Fruit fly (Drosophila melanogaster): Measurements from ENCODE around the gene S.

The S gene

dm6 chr2L:1072184-1072583, 5.4 kb downstream of the S start (continued):
- TF ChIP-seq gsb (GFP tag; IDR thresholded peaks at IDR 0.05) (peak; percentile 81), pros (GFP tag; optimal IDR thresholded peaks at IDR 0.05) (peak; percentile 5), CG4360 (GFP tag; IDR thresholded peaks at IDR 0.05) (peak; percentile 80), CG13296 (GFP tag; optimal IDR thresholded peaks at IDR 0.05) (peak; percentile 86), tin (GFP tag; optimal IDR thresholded peaks at IDR 0.05) (peak; percentile 80), jing (GFP tag; optimal IDR thresholded peaks at IDR 0.05) (peak; percentile 79), H15 (GFP tag; IDR thresholded peaks at IDR 0.05) (peak; percentile 83), CG10431 (GFP tag; optimal IDR thresholded peaks at IDR 0.05) (peak; percentile 96), CG13287 (GFP tag; IDR thresholded peaks at IDR 0.05; ENCODE audit: partially characterized antibody) (no peak), fd64A (GFP tag; optimal IDR thresholded peaks at IDR 0.05) (peak; percentile 99), ttk (GFP tag; IDR thresholded peaks at IDR 0.05) (peak; percentile 70), pfk (GFP tag; optimal IDR thresholded peaks at IDR 0.05) (peak; percentile 77), Rfx (GFP tag; IDR thresholded peaks at IDR 0.05) (peak; percentile 89), CG10959 (GFP tag; IDR thresholded peaks at IDR 0.05) (peak; percentile 81), bigmax (GFP tag; optimal IDR thresholded peaks at IDR 0.05) (peak; percentile 76), CG11247 (GFP tag; IDR thresholded peaks at IDR 0.05) (peak; percentile 91), CG5245 (GFP tag; optimal IDR thresholded peaks at IDR 0.05) (peak; percentile 88), dpn (GFP tag; optimal IDR thresholded peaks at IDR 0.05) (peak; percentile 81 to 93), CG16815 (GFP tag; optimal IDR thresholded peaks at IDR 0.05) (peak; percentile 68), CkIIα-i1 (GFP tag; IDR thresholded peaks at IDR 0.05) (peak; percentile 65; the same call in 1 of the 2 replicates), crc (GFP tag; optimal IDR thresholded peaks at IDR 0.05) (peak; percentile 91), Hsf (GFP tag; optimal IDR thresholded peaks at IDR 0.05) (peak; percentile 81), ewg (GFP tag; optimal IDR thresholded peaks at IDR 0.05) (peak; percentile 89), Dek (tag; optimal IDR thresholded peaks at IDR 0.05) (peak; percentile 79), CG13894 (tag; optimal IDR thresholded peaks at IDR 0.05) (peak; percentile 50), Hr51 (GFP tag; optimal IDR thresholded peaks at IDR 0.05) (peak; percentile 67 to 92), CG7987 (GFP tag; optimal IDR thresholded peaks at IDR 0.05) (peak; percentile 98), zen (tag; optimal IDR thresholded peaks at IDR 0.05) (peak; percentile 65), Gug (GFP tag; IDR thresholded peaks at IDR 0.05) (peak; percentile 44; the same call in 1 of the 4 replicates), Oli (tag; optimal IDR thresholded peaks at IDR 0.05) (peak; percentile 71), psq (GFP tag; optimal IDR thresholded peaks at IDR 0.05) (peak; percentile 87), CG13624 (GFP tag; optimal IDR thresholded peaks at IDR 0.05) (peak; percentile 83), sd (tag; optimal IDR thresholded peaks at IDR 0.05) (peak; percentile 72), Abd-B (GFP tag; optimal IDR thresholded peaks at IDR 0.05) (peak; percentile 4), wor (GFP tag; IDR thresholded peaks at IDR 0.05) (peak; percentile 58; the same call in 1 of the 2 replicates), fd102C (GFP tag; optimal IDR thresholded peaks at IDR 0.05) (peak; percentile 85), z (GFP tag; IDR thresholded peaks at IDR 0.05) (peak; percentile 81), Pdp1 (GFP tag; optimal IDR thresholded peaks at IDR 0.05) (peak; percentile 88), Bgb (GFP tag; IDR thresholded peaks at IDR 0.05; ENCODE audit: partially characterized antibody) (no peak), zf30C (GFP tag; optimal IDR thresholded peaks at IDR 0.05) (no peak), CG6683 (GFP tag; optimal IDR thresholded peaks at IDR 0.05) (peak; percentile 90), Mrtf (GFP tag; IDR thresholded peaks at IDR 0.05) (peak; percentile 71; the same call in 1 of the 3 replicates), CG17359 (tag; optimal IDR thresholded peaks at IDR 0.05) (peak; percentile 96), Adf1 (GFP tag; IDR thresholded peaks at IDR 0.05) (peak; percentile 67), kni (GFP tag; optimal IDR thresholded peaks at IDR 0.05) (peak; percentile 99), CG2889 (GFP tag; IDR thresholded peaks at IDR 0.05) (peak; percentile 50; the same call in 2 of the 3 replicates), ap (GFP tag; IDR thresholded peaks at IDR 0.05) (peak; percentile 82), cwo (GFP tag; optimal IDR thresholded peaks at IDR 0.05) (peak; percentile 83), ATbp (GFP tag; optimal IDR thresholded peaks at IDR 0.05) (peak; percentile 100), Dfd (GFP tag; optimal IDR thresholded peaks at IDR 0.05) (no peak)
